Worm (Caenorhabditis elegans): ENCODE measurements around the gene nlp-36.

The nlp-36 gene

DNA sequence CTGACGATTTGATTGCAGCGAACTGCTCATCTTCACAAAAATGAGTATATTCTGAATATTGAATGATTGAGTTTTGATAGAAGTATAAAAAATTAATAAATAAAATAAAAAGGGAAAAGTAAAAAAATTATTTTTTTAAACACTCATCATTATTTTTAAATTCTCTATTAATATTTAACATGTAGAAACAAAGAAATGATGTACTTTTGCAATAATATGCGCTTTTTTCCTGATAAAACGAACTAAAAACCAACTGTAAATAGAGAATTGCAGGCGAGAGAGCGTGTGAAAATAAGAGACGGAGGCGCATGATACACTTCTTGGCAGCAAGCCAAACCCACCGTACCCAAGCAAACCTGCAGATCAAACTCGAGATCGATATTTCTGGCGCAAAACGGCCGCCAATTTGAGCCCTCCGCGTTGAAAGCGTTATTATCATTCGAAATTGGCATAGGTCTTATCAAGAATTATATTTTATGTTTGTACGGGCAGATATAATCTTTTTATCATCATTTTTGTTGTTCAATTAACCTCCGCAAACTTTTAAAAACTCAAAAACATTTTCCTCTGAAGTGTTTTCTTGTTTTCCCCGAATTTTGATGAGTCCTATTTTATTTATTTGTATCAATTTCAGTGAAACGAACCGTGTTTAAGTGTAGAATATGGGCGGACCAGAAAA, 32.4 kb upstream of the nlp-36 start, which contains the start of the genes rheb-1 and spk-1 (continued):
- TF ChIP-seq pha-4 (tag; optimal IDR thresholded peaks at IDR 0.05) (peak; percentile 33), nhr-120 (GFP tag; IDR thresholded peaks at IDR 0.05) (no peak), lsy-27 (tag; optimal IDR thresholded peaks at IDR 0.05; ENCODE audit: borderline replicate concordance, insufficient read depth) (peak; percentile 1), dpff-1 (tag; optimal IDR thresholded peaks at IDR 0.05) (no peak), snpc-1.3 (tag; optimal IDR thresholded peaks at IDR 0.05; ENCODE audit: insufficient read depth) (no peak), snpc-1.1 (tag; optimal IDR thresholded peaks at IDR 0.05; ENCODE audit: insufficient read depth) (no peak), madf-10 (tag; optimal IDR thresholded peaks at IDR 0.05) (peak; percentile 84), him-1 (tag; optimal IDR thresholded peaks at IDR 0.05) (no peak), F55B11.4 (tag; optimal IDR thresholded peaks at IDR 0.05; ENCODE audit: borderline replicate concordance, insufficient read depth) (no peak), pbrm-1 (GFP tag; IDR thresholded peaks at IDR 0.05) (peak; percentile 94), ets-4 (GFP tag; optimal IDR thresholded peaks at IDR 0.05) (peak; percentile 79), Y79H2A.3 (GFP tag; conservative IDR thresholded peaks at IDR 0.05) (0 out of 2 replicates have a peak, but pooled peaks have one; percentile 33), lag-1 (GFP tag; IDR thresholded peaks at IDR 0.05) (no peak), F23B12.7 (tag; optimal IDR thresholded peaks at IDR 0.05; ENCODE audit: insufficient read depth) (peak; percentile 82), madf-8 (GFP tag; conservative IDR thresholded peaks at IDR 0.05) (peak; percentile 56; the same call in 1 of the 2 replicates), aptf-3 (GFP tag; IDR thresholded peaks at IDR 0.05) (no peak), xnd-1 (tag; optimal IDR thresholded peaks at IDR 0.05) (peak; percentile 24), hrde-1 (tag; optimal IDR thresholded peaks at IDR 0.05; ENCODE audit: borderline replicate concordance) (no peak), sptf-2 (GFP tag; optimal IDR thresholded peaks at IDR 0.05) (no peak), fkh-3 (tag; optimal IDR thresholded peaks at IDR 0.05) (no peak), C06A6.2 (GFP tag; conservative IDR thresholded peaks at IDR 0.05) (peak; percentile 73), dox-1 (GFP tag; IDR thresholded peaks at IDR 0.05) (peak; percentile 97), ceh-40 (GFP tag; IDR thresholded peaks at IDR 0.05) (no peak), D2030.7 (GFP tag; IDR thresholded peaks at IDR 0.05) (peak; percentile 78), rec-8 (tag; optimal IDR thresholded peaks at IDR 0.05) (no peak), sdz-38 (tag; optimal IDR thresholded peaks at IDR 0.05) (no peak), ztf-25 (GFP tag; IDR thresholded peaks at IDR 0.05) (no peak), unc-62 (GFP tag; optimal IDR thresholded peaks at IDR 0.05) (peak; percentile 63), atf-7 (tag; optimal IDR thresholded peaks at IDR 0.05) (peak; percentile 83), zfh-2 (GFP tag; conservative IDR thresholded peaks at IDR 0.05) (peak; percentile 79), mcd-1 (GFP tag; IDR thresholded peaks at IDR 0.05) (peak; percentile 89), die-1 (tag; optimal IDR thresholded peaks at IDR 0.05) (no peak), ztf-3 (GFP tag; optimal IDR thresholded peaks at IDR 0.05) (no peak), T07F8.4 (tag; optimal IDR thresholded peaks at IDR 0.05) (no peak), unc-130 (GFP tag; optimal IDR thresholded peaks at IDR 0.05) (peak; percentile 30), let-607 (tag; optimal IDR thresholded peaks at IDR 0.05) (peak; percentile 81 to 84), Y95B8A.8 (GFP tag; IDR thresholded peaks at IDR 0.05) (peak; percentile 66; the same call in 1 of the 2 replicates), ztf-28 (GFP tag; IDR thresholded peaks at IDR 0.05) (0 out of 2 replicates have a peak, but pooled peaks have one; percentile 45), athp-1 (tag; optimal IDR thresholded peaks at IDR 0.05) (peak; percentile 86)
